Worm (Caenorhabditis elegans) whole organism, early embryonic: Measurements from ENCODE around the gene grd-1.

Source experiments
- B0310.2 ChIP-seq: sonication (generic microtip); optimal IDR thresholded peaks from 2 replicates; lab custom pipeline; 2016; ENCODE audit warnings: mild to moderate bottlenecking, missing genetic modification characterization, missing compliant biosample characterization
- F13C5.2 ChIP-seq: sonication (generic microtip); optimal IDR thresholded peaks from 2 replicates; lab custom pipeline; 2017; ENCODE audit warnings: mild to moderate bottlenecking, missing genetic modification characterization, inconsistent platforms, missing compliant biosample characterization
- aly-1 ChIP-seq: sonication (generic microtip); optimal IDR thresholded peaks from 2 replicates; lab custom pipeline; 2016; ENCODE audit warnings: missing genetic modification characterization, missing compliant biosample characterization
- ama-1 ChIP-seq: fragments of 150-350 bp; optimal IDR thresholded peaks from 2 replicates; lab custom pipeline; 2014
- ceh-13 ChIP-seq: fragments of 200-800 bp; sonication (Bioruptor generic); optimal IDR thresholded peaks from 2 replicates; lab custom pipeline; 2018; ENCODE audit warnings: mild to moderate bottlenecking, missing genetic modification characterization, missing compliant biosample characterization
- ets-7 ChIP-seq: sonication (generic microtip); optimal IDR thresholded peaks from 2 replicates; lab custom pipeline; 2016; ENCODE audit warnings: missing genotype, missing genetic modification characterization, missing compliant biosample characterization
- flt-1 ChIP-seq: fragments of 200-800 bp; sonication (Bioruptor generic); IDR thresholded peaks from 2 replicates; pipeline ENCODE4 v1.3.6; 2022; ENCODE audit warnings: missing genetic modification characterization, missing compliant biosample characterization
- hmbx-1 ChIP-seq: sonication (generic microtip); optimal IDR thresholded peaks from 2 replicates; lab custom pipeline; 2016; ENCODE audit warnings: mild to moderate bottlenecking, missing genetic modification characterization, missing compliant biosample characterization
- hmg-4 ChIP-seq: fragments of 200-800 bp; sonication (Bioruptor generic); optimal IDR thresholded peaks from 2 replicates; lab custom pipeline; 2018; ENCODE audit warnings: mild to moderate bottlenecking, missing genetic modification characterization, missing compliant biosample characterization
- hnd-1 ChIP-seq: sonication (generic microtip); optimal IDR thresholded peaks from 2 replicates; lab custom pipeline; 2016; ENCODE audit warnings: missing genetic modification characterization, missing compliant biosample characterization
- pes-1 ChIP-seq: fragments of 200-800 bp; sonication (Bioruptor generic); IDR thresholded peaks from 2 replicates; pipeline ENCODE4 v1.3.6; 2022; ENCODE audit warnings: missing genetic modification reagents, missing genetic modification characterization, missing compliant biosample characterization
- scrt-1 ChIP-seq: fragments of 200-800 bp; sonication (Bioruptor generic); IDR thresholded peaks from 2 replicates; pipeline ENCODE4 v1.3.6; 2022; ENCODE audit warnings: missing genetic modification characterization, missing compliant biosample characterization
- sea-1 ChIP-seq: fragments of 200-800 bp; sonication (Bioruptor generic); conservative IDR thresholded peaks from 2 replicates; pipeline ENCODE4 v1.3.6; 2022; ENCODE audit warnings: missing genetic modification characterization, missing compliant biosample characterization
- tbx-11 ChIP-seq: fragments of 200-800 bp; sonication (Bioruptor generic); IDR thresholded peaks from 2 replicates; pipeline ENCODE4 v1.3.6; 2022; ENCODE audit warnings: missing genetic modification characterization, missing compliant biosample characterization

ce11 chrX:11093985-11094593, 15.2 kb upstream of the grd-1 start:
- no peak for TF ChIP-seq ama-1 (lab: Kevin White, UChicago)
- TF ChIP-seq B0310.2 (tag; lab: Kevin White, UChicago) = no peak
- TF ChIP-seq ets-7 (tag; lab: Kevin White, UChicago) = no peak
- TF ChIP-seq pes-1 (GFP tag; lab: Robert Waterston, UW) = no peak; the same call in none of the 2 replicates
- TF ChIP-seq scrt-1 (GFP tag; lab: Robert Waterston, UW) = peak; percentile 71
- TF ChIP-seq hmg-4 (GFP tag; lab: Kevin White, UChicago) = peak; percentile 95
- peak; percentile 70 for TF ChIP-seq tbx-11
- TF ChIP-seq hnd-1 = no peak
- TF ChIP-seq F13C5.2 = peak; percentile 98
- TF ChIP-seq hmbx-1 (tag; lab: Kevin White, UChicago) = no peak
- TF ChIP-seq aly-1 (tag; lab: Kevin White, UChicago) = no peak
- TF ChIP-seq sea-1 (GFP tag; lab: Robert Waterston, UW) = peak; percentile 49; the same call in 1 of the 2 replicates
- peak; percentile 26 for TF ChIP-seq ceh-13 (GFP tag; lab: Kevin White, UChicago)
- peak; percentile 74 for TF ChIP-seq flt-1 (GFP tag; lab: Robert Waterston, UW)
